Worm (Caenorhabditis elegans): ENCODE data around the gene aip-1.

The aip-1 gene

ce11 chrV:14055097-14055496 is 43.0 kb downstream of the aip-1 start (continued):
- TF ChIP-seq dmd-4 (tag; optimal IDR thresholded peaks at IDR 0.05): peak; percentile 60
- peak; percentile 67 for TF ChIP-seq mab-5 (tag; optimal IDR thresholded peaks at IDR 0.05)
- TF ChIP-seq blmp-1 (tag; optimal IDR thresholded peaks at IDR 0.05; ENCODE audit: insufficient read depth): peak; percentile 80

ce11 chrV:14057540-14057939 is 45.4 kb downstream of the aip-1 start, which contains the start of gene F58D12.3:
Gene F58D12.3 (plus strand): TSS chrV:14057840.
- no peak for TF ChIP-seq blmp-1 (tag; optimal IDR thresholded peaks at IDR 0.05; ENCODE audit: insufficient read depth)
- TF ChIP-seq ceh-82 (tag; optimal IDR thresholded peaks at IDR 0.05): no peak
- TF ChIP-seq nhr-21 (tag; optimal IDR thresholded peaks at IDR 0.05): no peak
- no peak for TF ChIP-seq elt-3 (tag; optimal IDR thresholded peaks at IDR 0.05)
- TF ChIP-seq nhr-11 (tag; optimal IDR thresholded peaks at IDR 0.05): no peak
- no peak for TF ChIP-seq nhr-237 (tag; optimal IDR thresholded peaks at IDR 0.05)
- no peak for TF ChIP-seq lsy-2 (tag; optimal IDR thresholded peaks at IDR 0.05)
- no peak for TF ChIP-seq nhr-25 (tag; optimal IDR thresholded peaks at IDR 0.05)
- no peak for TF ChIP-seq lin-13 (GFP tag; optimal IDR thresholded peaks at IDR 0.05)
- TF ChIP-seq unc-55 (GFP tag; optimal IDR thresholded peaks at IDR 0.05): no peak
- no peak for TF ChIP-seq ztf-11 (tag; optimal IDR thresholded peaks at IDR 0.05)
- no peak for TF ChIP-seq nhr-12 (tag; optimal IDR thresholded peaks at IDR 0.05)
- no peak for TF ChIP-seq ztf-1 (GFP tag; conservative IDR thresholded peaks at IDR 0.05)

All from whole organism, L2 larva.